Fruit fly (Drosophila melanogaster) whole organism, embryonic: Measurements from ENCODE around the gene Alp13.
A peak's percentile ranks its signal among the peaks of the same experiment; 100 is the strongest.

Experiments used
- ATbp ChIP-seq: fragments of 200-800 bp; sonication (Bioruptor generic); optimal IDR thresholded peaks from 2 replicates; lab custom pipeline; 2017; ENCODE audit warnings: missing biosample characterization, mild to moderate bottlenecking, missing genetic modification characterization, missing genetic modification reagents
- BEAF-32 ChIP-seq: fragments of 200-800 bp; sonication (Bioruptor generic); optimal IDR thresholded peaks from 3 replicates; lab custom pipeline; 2017; ENCODE audit warnings: missing biosample characterization, missing genetic modification characterization, mild to moderate bottlenecking, moderate library complexity, missing genetic modification reagents
- Bgb ChIP-seq: fragments of 200-800 bp; sonication (Bioruptor generic); IDR thresholded peaks from 2 replicates; pipeline ENCODE4 v1.3.6; 2022; ENCODE audit warnings: missing biosample characterization, missing genetic modification characterization; ENCODE audit not compliant: partially characterized antibody
- Blimp-1 ChIP-seq: fragments of 200-800 bp; sonication (Bioruptor generic); optimal IDR thresholded peaks from 3 replicates; lab custom pipeline; 2018; ENCODE audit warnings: missing biosample characterization, missing genetic modification characterization, mild to moderate bottlenecking, moderate library complexity, missing genetic modification reagents
- Bteb2 ChIP-seq: fragments of 200-800 bp; sonication (Bioruptor generic); optimal IDR thresholded peaks from 2 replicates; lab custom pipeline; 2016; ENCODE audit warnings: missing biosample characterization, missing genetic modification characterization
- CG10321 ChIP-seq: fragments of 200-800 bp; sonication (Bioruptor generic); IDR thresholded peaks from 2 replicates; pipeline ENCODE4 v1.3.6; 2022; ENCODE audit warnings: missing biosample characterization, missing genetic modification characterization
- CG11093 ChIP-seq: fragments of 200-800 bp; sonication (Bioruptor generic); IDR thresholded peaks from 3 replicates; pipeline ENCODE4 v1.3.6; 2022; ENCODE audit warnings: missing biosample characterization, missing genetic modification characterization
- CG12155 ChIP-seq: fragments of 200-800 bp; sonication (Bioruptor generic); optimal IDR thresholded peaks from 3 replicates; lab custom pipeline; 2016; ENCODE audit warnings: missing biosample characterization, missing genetic modification characterization
- CG12236 ChIP-seq: fragments of 200-800 bp; sonication (Bioruptor generic); optimal IDR thresholded peaks from 2 replicates; lab custom pipeline; 2016; ENCODE audit warnings: missing biosample characterization, missing genetic modification characterization
- CG16813 ChIP-seq: fragments of 200-800 bp; sonication (Bioruptor generic); IDR thresholded peaks from 3 replicates; pipeline ENCODE4 v1.3.6; 2022; ENCODE audit warnings: missing biosample characterization, missing genetic modification characterization; ENCODE audit not compliant: partially characterized antibody
- CG17186 ChIP-seq: fragments of 200-800 bp; sonication (Bioruptor generic); optimal IDR thresholded peaks from 3 replicates; lab custom pipeline; 2017; ENCODE audit warnings: missing biosample characterization, missing genetic modification reagents, missing genetic modification characterization
- CG18619 ChIP-seq: fragments of 200-800 bp; sonication (Bioruptor generic); optimal IDR thresholded peaks from 3 replicates; lab custom pipeline; 2017; ENCODE audit warnings: missing biosample characterization, mild to moderate bottlenecking, missing genetic modification characterization
- CG3726 ChIP-seq: fragments of 200-800 bp; sonication (Bioruptor generic); IDR thresholded peaks from 3 replicates; pipeline ENCODE4, ENCODE4 v1.3.6; 2022; ENCODE audit warnings: missing biosample characterization, missing genetic modification characterization
- CG6272 ChIP-seq: fragments of 200-800 bp; sonication (Bioruptor generic); IDR thresholded peaks from 2 replicates; pipeline ENCODE4 v1.3.6; 2022; ENCODE audit warnings: missing biosample characterization, missing genetic modification characterization
- CG7556 ChIP-seq: fragments of 200-800 bp; sonication (Bioruptor generic); optimal IDR thresholded peaks from 2 replicates; lab custom pipeline; 2017; ENCODE audit warnings: missing biosample characterization, mild to moderate bottlenecking, missing genetic modification characterization
- CG9437 ChIP-seq: fragments of 200-800 bp; sonication (Bioruptor generic); optimal IDR thresholded peaks from 2 replicates; lab custom pipeline; 2018; ENCODE audit warnings: missing biosample characterization, mild to moderate bottlenecking, missing genetic modification characterization
- CHES-1-like ChIP-seq: fragments of 200-800 bp; sonication (Bioruptor generic); optimal IDR thresholded peaks from 2 replicates; lab custom pipeline; 2016; ENCODE audit warnings: missing biosample characterization, missing genetic modification characterization
- Dbx ChIP-seq: fragments of 200-800 bp; sonication (Bioruptor generic); IDR thresholded peaks from 3 replicates; pipeline ENCODE4 v1.3.6; 2022; ENCODE audit warnings: missing biosample characterization, missing genetic modification characterization
- Dll ChIP-seq: fragments of 200-800 bp; sonication (Bioruptor generic); IDR thresholded peaks from 4 replicates; pipeline ENCODE4 v1.3.6; 2022; ENCODE audit warnings: missing biosample characterization, missing genetic modification characterization; ENCODE audit not compliant: partially characterized antibody
- Doc3 ChIP-seq: fragments of 200-800 bp; sonication (Bioruptor generic); IDR thresholded peaks from 3 replicates; pipeline ENCODE4 v1.3.6; 2022; ENCODE audit warnings: missing biosample characterization, missing genetic modification characterization; ENCODE audit not compliant: partially characterized antibody
- E2f2 ChIP-seq: fragments of 200-800 bp; sonication (Bioruptor generic); IDR thresholded peaks from 2 replicates; pipeline ENCODE4 v1.3.6; 2022; ENCODE audit warnings: missing biosample characterization, missing genetic modification characterization
- Eip74EF ChIP-seq, 2 experiments: fragments of 200-800 bp in 1 of 2; fragments of >200 bp in 1 of 2; sonication (Bioruptor generic) in 1 of 2; optimal IDR thresholded peaks; 2 replicates each; lab custom pipeline; 2017 to 2019; ENCODE audit warnings: missing biosample characterization in 2 of 2, missing genetic modification characterization in 2 of 2, mild to moderate bottlenecking in 1 of 2, moderate library complexity in 1 of 2
- Fer1 ChIP-seq: fragments of 200-800 bp; sonication (Bioruptor generic); optimal IDR thresholded peaks from 2 replicates; lab custom pipeline; 2017; ENCODE audit warnings: missing biosample characterization, mild to moderate bottlenecking, missing genetic modification characterization
- HmgD ChIP-seq: fragments of 200-800 bp; sonication (Bioruptor generic); optimal IDR thresholded peaks from 3 replicates; lab custom pipeline; 2016; ENCODE audit warnings: missing biosample characterization, missing genetic modification characterization
- Lhr ChIP-seq: fragments of 200-800 bp; sonication (Bioruptor generic); optimal IDR thresholded peaks from 3 replicates; lab custom pipeline; 2017; ENCODE audit warnings: mild to moderate bottlenecking, missing biosample characterization, missing genetic modification reagents, missing genetic modification characterization
- Med ChIP-seq: fragments of 200-800 bp; sonication (Bioruptor generic); peaks from one replicate; lab custom pipeline; 2016; ENCODE audit warnings: missing biosample characterization, missing genetic modification characterization, mild to moderate bottlenecking, inconsistent platforms, moderate library complexity
- Scr ChIP-seq: fragments of 200-800 bp; sonication (Bioruptor generic); IDR thresholded peaks from 2 replicates; pipeline ENCODE4 v1.3.6; 2022; ENCODE audit warnings: missing biosample characterization, missing genetic modification characterization; ENCODE audit not compliant: partially characterized antibody
- Stat92E ChIP-seq, 3 experiments: fragments of >200 bp in 2 of 3; fragments of 200-800 bp in 1 of 3; sonication (Bioruptor generic) in 1 of 3; optimal IDR thresholded peaks; 2 replicates each; lab custom pipeline; 2017 to 2019; ENCODE audit warnings: missing biosample characterization in 3 of 3, missing genetic modification characterization in 3 of 3, mild to moderate bottlenecking in 1 of 3, moderate library complexity in 1 of 3
- en ChIP-seq: fragments of 200-800 bp; sonication (Bioruptor generic); optimal IDR thresholded peaks from 2 replicates; lab custom pipeline; 2016; ENCODE audit warnings: missing biosample characterization, missing genetic modification characterization
- ftz-f1 ChIP-seq: fragments of 200-800 bp; sonication (Bioruptor generic); optimal IDR thresholded peaks from 2 replicates; lab custom pipeline; 2016; ENCODE audit warnings: missing biosample characterization, missing genetic modification characterization
- hb ChIP-seq: fragments of 200-800 bp; sonication (Bioruptor generic); IDR thresholded peaks from 3 replicates; pipeline ENCODE4 v1.3.6; 2022; ENCODE audit warnings: missing biosample characterization, missing genetic modification characterization; ENCODE audit not compliant: partially characterized antibody
- inv ChIP-seq: fragments of 200-800 bp; sonication (Bioruptor generic); IDR thresholded peaks from 2 replicates; pipeline ENCODE4 v1.3.6; 2022; ENCODE audit warnings: missing biosample characterization, missing genetic modification characterization; ENCODE audit not compliant: partially characterized antibody
- jing ChIP-seq: fragments of 200-800 bp; sonication (Bioruptor generic); optimal IDR thresholded peaks from 2 replicates; lab custom pipeline; 2018; ENCODE audit warnings: missing biosample characterization, mild to moderate bottlenecking, missing genetic modification characterization
- lmd ChIP-seq: fragments of 200-800 bp; sonication (Bioruptor generic); IDR thresholded peaks from 2 replicates; pipeline ENCODE4 v1.3.6; 2022; ENCODE audit warnings: missing biosample characterization, missing genetic modification characterization
- nerfin-1 ChIP-seq: fragments of 200-800 bp; sonication (Bioruptor generic); optimal IDR thresholded peaks from 3 replicates; lab custom pipeline; 2019; ENCODE audit warnings: missing biosample characterization, mild to moderate bottlenecking, missing genetic modification characterization, moderate library complexity
- nerfin-2 ChIP-seq: fragments of 200-800 bp; sonication (Bioruptor generic); IDR thresholded peaks from 2 replicates; pipeline ENCODE4 v1.3.6; 2022; ENCODE audit warnings: missing biosample characterization, missing genetic modification characterization; ENCODE audit not compliant: partially characterized antibody
- nom ChIP-seq: fragments of 200-800 bp; sonication (Bioruptor generic); optimal IDR thresholded peaks from 2 replicates; lab custom pipeline; 2017; ENCODE audit warnings: missing biosample characterization, missing genetic modification characterization, mild to moderate bottlenecking, moderate library complexity, missing genetic modification reagents
- p53 ChIP-seq: fragments of 200-800 bp; sonication (Bioruptor generic); optimal IDR thresholded peaks from 2 replicates; lab custom pipeline; 2016; ENCODE audit warnings: missing biosample characterization, missing genetic modification characterization
- pros ChIP-seq: fragments of 200-800 bp; sonication (Bioruptor generic); optimal IDR thresholded peaks from 3 replicates; lab custom pipeline; 2019; ENCODE audit warnings: missing biosample characterization, mild to moderate bottlenecking, missing genetic modification characterization, moderate library complexity
- pzg ChIP-seq: fragments of 200-800 bp; sonication (Bioruptor generic); optimal IDR thresholded peaks from 3 replicates; lab custom pipeline; 2018; ENCODE audit warnings: missing biosample characterization, mild to moderate bottlenecking, missing genetic modification characterization, moderate library complexity
- ranshi ChIP-seq: fragments of 200-800 bp; sonication (Bioruptor generic); IDR thresholded peaks from 2 replicates; pipeline ENCODE4 v1.3.6; 2022; ENCODE audit warnings: missing biosample characterization, missing genetic modification characterization
- row ChIP-seq: fragments of 200-800 bp; sonication (Bioruptor generic); IDR thresholded peaks from 3 replicates; pipeline ENCODE4 v1.3.6; 2022; ENCODE audit warnings: missing biosample characterization, missing genetic modification characterization
- shn ChIP-seq: fragments of 200-800 bp; sonication (Bioruptor generic); optimal IDR thresholded peaks from 3 replicates; lab custom pipeline; 2016; ENCODE audit warnings: missing biosample characterization, missing genetic modification characterization
- sim ChIP-seq: fragments of 200-800 bp; sonication (Bioruptor generic); IDR thresholded peaks from 2 replicates; pipeline ENCODE4 v1.3.6; 2022; ENCODE audit warnings: missing biosample characterization, missing genetic modification characterization
- tin ChIP-seq: fragments of 200-800 bp; sonication (Bioruptor generic); optimal IDR thresholded peaks from 3 replicates; lab custom pipeline; 2016; ENCODE audit warnings: missing biosample characterization, missing genetic modification characterization
- unpg ChIP-seq: fragments of 200-800 bp; sonication (Bioruptor generic); optimal IDR thresholded peaks from 3 replicates; lab custom pipeline; 2018; ENCODE audit warnings: missing biosample characterization, mild to moderate bottlenecking, missing genetic modification characterization, moderate library complexity

Gene Alp13

DNA sequence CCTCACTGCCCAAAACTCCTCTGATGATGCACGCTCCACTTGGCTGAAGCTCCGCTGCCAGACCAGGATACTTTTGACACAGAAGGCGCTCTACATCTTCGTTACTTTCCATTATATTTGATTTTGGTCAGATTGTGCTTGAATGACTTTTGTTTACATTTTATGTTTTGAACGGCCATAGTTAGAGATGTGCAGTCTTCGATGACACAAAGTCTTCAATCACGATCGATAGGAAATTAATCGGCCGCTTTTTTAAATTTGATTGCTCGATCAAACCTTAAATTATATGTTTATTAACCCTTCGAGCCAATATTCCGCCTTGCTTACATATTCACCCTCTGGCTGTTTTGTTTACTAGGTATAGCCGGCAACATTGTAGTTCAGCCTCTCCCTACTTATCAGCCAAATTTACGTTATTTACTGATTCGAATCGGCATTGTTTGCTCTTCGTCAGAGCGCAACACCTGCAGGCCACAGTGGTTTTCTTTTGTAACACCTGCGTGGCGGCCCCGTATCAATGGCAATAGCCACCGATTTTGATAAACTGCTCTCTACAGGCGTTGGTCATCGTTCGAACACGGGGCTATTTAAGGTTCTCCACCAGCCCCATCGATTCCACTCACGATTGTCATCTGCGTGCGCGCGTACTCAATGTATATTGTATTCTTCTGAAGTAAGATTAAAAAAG, 22.3 kb downstream of the Alp13 start, which contains the start of the genes Fancl and Npc2e (continued):
- TF ChIP-seq Scr: peak; percentile 46; the same call in 1 of the 2 replicates
- no peak for TF ChIP-seq CG12236 (GFP tag; lab: Kevin White, UChicago)
- 0 out of 2 replicates have a peak, but pooled peaks have one; percentile 20 for TF ChIP-seq ranshi (GFP tag; lab: Robert Waterston, UW)
- TF ChIP-seq jing: no peak
- TF ChIP-seq inv (GFP tag; lab: Robert Waterston, UW): no peak
- TF ChIP-seq BEAF-32 (GFP tag; lab: Kevin White, UChicago): peak; percentile 45
- TF ChIP-seq pzg (GFP tag; lab: Kevin White, UChicago): peak; percentile 29
- no peak for TF ChIP-seq Bteb2 (GFP tag; lab: Kevin White, UChicago)
- no peak for TF ChIP-seq Blimp-1 (GFP tag; lab: Kevin White, UChicago)
- no peak for TF ChIP-seq CG10321 (GFP tag; lab: Robert Waterston, UW)
- TF ChIP-seq p53 (GFP tag; lab: Kevin White, UChicago): no peak
- 0 out of 3 replicates have a peak, but pooled peaks have one; percentile 16 for TF ChIP-seq Dbx (GFP tag; lab: Robert Waterston, UW)
- no peak for TF ChIP-seq nom (GFP tag; lab: Kevin White, UChicago)
- TF ChIP-seq Stat92E (GFP tag; optimal IDR thresholded peaks at IDR 0.05; lab: Kevin White, UChicago): no peak
- TF ChIP-seq CG6272 (GFP tag; lab: Robert Waterston, UW): no peak
- TF ChIP-seq HmgD (GFP tag; lab: Kevin White, UChicago): peak; percentile 1
- TF ChIP-seq CG16813 (GFP tag; lab: Robert Waterston, UW): peak; percentile 44; the same call in 1 of the 3 replicates
- TF ChIP-seq E2f2 (GFP tag; lab: Robert Waterston, UW): peak; percentile 92
- 0 out of 3 replicates have a peak, but pooled peaks have one; percentile 42 for TF ChIP-seq Doc3
- no peak for TF ChIP-seq nerfin-1
- TF ChIP-seq Bgb (GFP tag; lab: Robert Waterston, UW): peak; percentile 30; the same call in 1 of the 2 replicates
- TF ChIP-seq Dll (GFP tag; lab: Robert Waterston, UW): peak; percentile 67; the same call in 3 of the 4 replicates
- no peak for TF ChIP-seq en (GFP tag; lab: Kevin White, UChicago)
- no peak for TF ChIP-seq shn (GFP tag; lab: Kevin White, UChicago)
- no peak for TF ChIP-seq CG18619 (GFP tag; lab: Kevin White, UChicago)
- TF ChIP-seq unpg (GFP tag; lab: Kevin White, UChicago): no peak
- TF ChIP-seq nerfin-2: peak; percentile 46; the same call in 1 of the 2 replicates
- no peak for TF ChIP-seq ATbp
- no peak for TF ChIP-seq hb (GFP tag; lab: Robert Waterston, UW)
- no peak for TF ChIP-seq pros (GFP tag; lab: Kevin White, UChicago)
- no peak for TF ChIP-seq CG3726 (GFP tag; lab: Robert Waterston, UW)
- no peak for TF ChIP-seq Fer1 (GFP tag; lab: Kevin White, UChicago)
- TF ChIP-seq Med (GFP tag; lab: Kevin White, UChicago): peak; percentile 2

dm6 chr3R:10048842-10049527, 26.2 kb downstream of the Alp13 start, which contains the start of gene ohgt:
TSS of gene ohgt (plus strand) at chr3R:10049199.
- no peak for TF ChIP-seq CG7556 (GFP tag; lab: Kevin White, UChicago)
- peak; percentile 5 for TF ChIP-seq CHES-1-like (GFP tag; lab: Kevin White, UChicago)
- peak in 1 of 2 experiments; percentile 6 for TF ChIP-seq Eip74EF (GFP tag; optimal IDR thresholded peaks at IDR 0.05; lab: Kevin White, UChicago)
- TF ChIP-seq Lhr: peak; percentile 22
- TF ChIP-seq row: peak; percentile 49
- no peak for TF ChIP-seq CG9437 (GFP tag; lab: Kevin White, UChicago)
- no peak for TF ChIP-seq CG17186 (GFP tag; lab: Kevin White, UChicago)
- TF ChIP-seq nerfin-2: peak; percentile 44; the same call in 1 of the 2 replicates
- TF ChIP-seq sim: no peak
- TF ChIP-seq lmd (GFP tag; lab: Robert Waterston, UW): no peak
- TF ChIP-seq CG12155 (GFP tag; lab: Kevin White, UChicago): peak; percentile 38
- no peak for TF ChIP-seq CG11093 (GFP tag; lab: Robert Waterston, UW)
- no peak for TF ChIP-seq ftz-f1 (GFP tag; lab: Kevin White, UChicago)
- TF ChIP-seq pros (GFP tag; lab: Kevin White, UChicago): no peak
- peak; percentile 14 for TF ChIP-seq tin (GFP tag; lab: Kevin White, UChicago)
